Worm (Caenorhabditis elegans): ENCODE measurements around the gene kcmf-1.

DNA sequence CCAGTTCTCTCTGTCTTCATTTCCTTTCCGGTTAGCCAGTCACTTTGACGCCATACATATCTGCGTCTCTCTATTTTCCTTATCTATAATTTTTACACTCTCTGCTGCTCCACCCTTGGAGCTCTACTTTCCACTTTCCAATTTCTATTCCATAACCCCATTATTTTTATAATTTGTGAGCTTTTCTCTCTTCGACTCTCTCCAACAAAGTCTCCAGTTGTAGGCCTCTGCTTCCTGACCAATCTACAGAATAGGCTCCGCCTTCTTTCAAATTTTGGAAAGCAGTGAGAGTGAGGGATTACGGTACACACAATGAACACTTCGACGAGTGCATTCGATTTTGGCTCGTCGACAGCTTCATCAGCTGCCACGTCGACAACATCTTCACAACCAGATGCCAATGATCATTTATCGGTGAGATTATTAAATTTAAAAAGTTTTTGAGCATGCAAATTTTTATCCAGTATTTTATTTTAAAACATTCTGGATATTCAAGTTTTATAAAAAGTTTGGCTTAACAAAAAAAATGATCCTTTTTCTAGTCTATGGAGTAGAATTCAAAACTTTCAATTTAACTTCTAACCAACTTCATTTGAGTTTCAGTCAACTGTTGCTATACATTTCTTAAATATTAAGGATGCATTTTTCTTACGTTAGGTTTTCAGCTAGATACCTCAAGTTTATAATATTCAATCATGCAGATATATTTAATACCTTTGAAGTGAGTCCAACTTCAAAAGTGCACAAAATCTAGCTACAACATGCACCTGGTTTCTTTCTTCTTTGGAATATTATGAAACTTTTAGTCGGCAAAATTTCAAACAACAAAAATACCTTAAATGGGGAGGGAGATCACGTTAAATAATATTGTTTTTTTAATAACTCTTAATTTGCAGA is 14.8 kb upstream of the kcmf-1 start, which contains the start of gene egl-5:
- TF ChIP-seq F13C5.2 (tag; optimal IDR thresholded peaks at IDR 0.05) (no peak), ets-7 (tag; optimal IDR thresholded peaks at IDR 0.05) (no peak), ama-1 (optimal IDR thresholded peaks at IDR 0.05) (no peak)

Data from whole organism, early embryonic.